Worm (Caenorhabditis elegans): ENCODE data around the gene F26D2.13.

Gene F26D2.13

ce11 chrV:16435510-16435909, at the start of gene F26D2.13, which contains the start of gene F26D2.14:
Gene F26D2.13, minus strand, starts transcription at chrV:16435610.
Gene F26D2.14, plus strand, starts transcription at chrV:16435855.
- TF ChIP-seq unc-86 (tag; optimal IDR thresholded peaks at IDR 0.05) (no peak), pax-3 (tag; optimal IDR thresholded peaks at IDR 0.05) (no peak), efl-3 (GFP tag; optimal IDR thresholded peaks at IDR 0.05) (no peak), mab-9 (GFP tag; IDR thresholded peaks at IDR 0.05) (no peak), tbx-2 (tag; optimal IDR thresholded peaks at IDR 0.05) (no peak), ama-1 (optimal IDR thresholded peaks at IDR 0.05) (no peak), lsy-2 (tag; optimal IDR thresholded peaks at IDR 0.05) (no peak), irx-1 (tag; optimal IDR thresholded peaks at IDR 0.05) (no peak), nhr-12 (tag; optimal IDR thresholded peaks at IDR 0.05) (no peak), xbp-1 (tag; optimal IDR thresholded peaks at IDR 0.05) (no peak), nhr-76 (tag; optimal IDR thresholded peaks at IDR 0.05) (no peak), hlh-4 (tag; optimal IDR thresholded peaks at IDR 0.05) (no peak), unc-130 (tag; optimal IDR thresholded peaks at IDR 0.05) (no peak)

DNA sequence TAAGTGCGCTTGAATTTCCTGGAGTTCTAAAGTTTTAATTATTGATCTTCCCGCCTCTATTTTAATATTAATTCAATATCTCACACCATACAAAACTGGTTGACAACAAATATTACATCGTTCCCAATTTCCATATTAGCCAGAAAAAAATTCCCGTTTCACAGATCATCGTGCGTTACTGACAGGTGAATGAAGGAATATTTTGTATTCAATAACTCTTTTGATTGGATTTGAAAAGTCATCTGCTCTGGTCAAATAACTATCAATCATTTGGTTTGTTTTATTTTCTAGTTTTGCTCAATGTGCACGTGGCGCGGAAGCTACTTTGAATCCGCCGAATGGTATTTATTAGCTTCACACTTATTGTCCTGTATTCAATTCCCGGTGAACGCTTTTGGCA, 48.3 kb upstream of the F26D2.13 start, which contains the start of gene srh-139:
Gene srh-139 (plus strand): TSS at position 301 of the 400 bp plus-strand sequence.
- TF ChIP-seq pax-3 (tag; optimal IDR thresholded peaks at IDR 0.05) (no peak), ceh-90 (tag; optimal IDR thresholded peaks at IDR 0.05) (no peak), jun-1 (tag; optimal IDR thresholded peaks at IDR 0.05) (no peak), pag-3 (tag; optimal IDR thresholded peaks at IDR 0.05; ENCODE audit: borderline replicate concordance, insufficient read depth) (no peak), fkh-8 (tag; optimal IDR thresholded peaks at IDR 0.05) (no peak), nhr-19 (GFP tag; conservative IDR thresholded peaks at IDR 0.05) (no peak)

ce11 chrV:16483044-16483443, 47.6 kb upstream of the F26D2.13 start, which contains the start of gene F57E7.2:
Gene F57E7.2, minus strand, starts transcription at chrV:16483144.
- no peak for TF ChIP-seq lin-13 (GFP tag; optimal IDR thresholded peaks at IDR 0.05)
- no peak for TF ChIP-seq ceh-8 (GFP tag; optimal IDR thresholded peaks at IDR 0.05)
- no peak for TF ChIP-seq sup-37 (GFP tag; optimal IDR thresholded peaks at IDR 0.05)
- no peak for TF ChIP-seq xbp-1 (tag; optimal IDR thresholded peaks at IDR 0.05)
- no peak for TF ChIP-seq ceh-88 (GFP tag; IDR thresholded peaks at IDR 0.05)
- no peak for TF ChIP-seq nhr-76 (tag; optimal IDR thresholded peaks at IDR 0.05)
- no peak for TF ChIP-seq ztf-11 (tag; optimal IDR thresholded peaks at IDR 0.05)
- TF ChIP-seq hlh-4 (tag; optimal IDR thresholded peaks at IDR 0.05) = no peak
- no peak for TF ChIP-seq nhr-19 (GFP tag; conservative IDR thresholded peaks at IDR 0.05)
- no peak for TF ChIP-seq isw-1 (GFP tag; IDR thresholded peaks at IDR 0.05)
- TF ChIP-seq rnt-1 (tag; optimal IDR thresholded peaks at IDR 0.05) = no peak
- no peak for TF ChIP-seq lir-3 (tag; optimal IDR thresholded peaks at IDR 0.05; ENCODE audit: poor library complexity)

DNA sequence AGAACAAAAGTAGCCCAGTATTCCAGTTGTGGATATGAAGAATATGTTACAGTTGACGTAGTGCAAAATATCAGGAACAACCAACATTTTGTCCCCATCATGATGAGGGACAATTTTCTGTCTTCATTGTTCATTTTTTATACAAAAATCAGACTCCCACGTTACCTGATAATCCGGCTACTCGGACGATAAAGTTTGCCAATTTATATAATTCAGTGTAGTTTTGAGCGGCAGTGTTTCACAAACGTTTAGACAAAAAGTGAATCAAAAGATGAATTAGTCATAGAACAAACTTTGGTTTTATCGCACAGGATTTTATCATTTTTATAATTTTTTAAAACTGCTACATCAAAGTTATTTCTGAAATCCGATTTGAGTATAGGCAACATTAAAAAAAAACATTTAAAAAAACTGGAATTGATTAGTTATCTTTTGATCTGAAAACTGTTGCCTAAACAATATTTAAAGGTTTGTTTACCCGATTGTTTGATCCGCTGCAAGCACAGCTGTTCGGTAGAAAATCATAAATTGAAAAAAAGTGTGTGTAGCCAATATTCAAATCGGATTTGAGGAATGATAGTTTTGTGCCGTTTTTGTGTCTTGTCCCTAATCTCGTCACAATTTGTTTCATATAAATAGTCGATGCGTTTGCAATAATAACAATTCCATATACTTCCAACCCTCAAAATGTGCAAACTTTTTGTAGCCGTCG, 45.7 kb upstream of the F26D2.13 start, which contains the start of the genes F57E7.4 and spig-6:
Gene F57E7.4 (minus strand): TSS at position 101 of the 712 bp plus-strand sequence.
Gene spig-6 (plus strand): TSS at position 662 of the 712 bp plus-strand sequence.
- no peak for TF ChIP-seq sup-37 (GFP tag; optimal IDR thresholded peaks at IDR 0.05)
- no peak for TF ChIP-seq egl-13 (tag; optimal IDR thresholded peaks at IDR 0.05)
- no peak for TF ChIP-seq tbx-2 (tag; optimal IDR thresholded peaks at IDR 0.05)
- TF ChIP-seq nhr-19 (GFP tag; conservative IDR thresholded peaks at IDR 0.05) = no peak
- TF ChIP-seq vab-15 (tag; optimal IDR thresholded peaks at IDR 0.05) = no peak
- no peak for TF ChIP-seq dsc-1 (tag; optimal IDR thresholded peaks at IDR 0.05)
- no peak for TF ChIP-seq pqm-1 (tag; optimal IDR thresholded peaks at IDR 0.05)
- no peak for TF ChIP-seq lir-3 (tag; optimal IDR thresholded peaks at IDR 0.05; ENCODE audit: poor library complexity)
- TF ChIP-seq sox-4 (tag; optimal IDR thresholded peaks at IDR 0.05) = no peak

- TF ChIP-seq efl-1 (optimal IDR thresholded peaks at IDR 0.05) (no peak), efl-1 (GFP tag; optimal IDR thresholded peaks at IDR 0.05 in 1 of 2) (peak in 1 of 2 experiments; percentile 16), hpl-2 (GFP tag; optimal IDR thresholded peaks at IDR 0.05) (no peak)
Observed at ce11 chrV:16479275-16479674, 43.9 kb upstream of the F26D2.13 start, which contains the start of gene T08G3.11. Gene T08G3.11, minus strand, starts transcription at chrV:16479375.
